Fruit fly (Drosophila melanogaster) whole organism, embryonic: ENCODE measurements around the gene Hydr2.

ENCODE experiments used
- Adf1 ChIP-seq: fragments of 200-800 bp; sonication (Bioruptor generic); IDR thresholded peaks from 2 replicates; pipeline ENCODE4 v1.3.6; 2022; ENCODE audit warnings: missing biosample characterization, missing genetic modification characterization
- CG10431 ChIP-seq: fragments of 200-800 bp; sonication (Bioruptor generic); optimal IDR thresholded peaks from 3 replicates; lab custom pipeline; 2018; ENCODE audit warnings: missing biosample characterization, mild to moderate bottlenecking, missing genetic modification characterization
- CG12071 ChIP-seq: fragments of 200-800 bp; sonication (Bioruptor generic); optimal IDR thresholded peaks from 3 replicates; lab custom pipeline; 2018; ENCODE audit warnings: missing biosample characterization, mild to moderate bottlenecking, missing genetic modification characterization
- CG13624 ChIP-seq: fragments of 200-800 bp; sonication (Bioruptor generic); optimal IDR thresholded peaks from 2 replicates; lab custom pipeline; 2016; ENCODE audit warnings: missing biosample characterization, missing genetic modification characterization
- CG16813 ChIP-seq: fragments of 200-800 bp; sonication (Bioruptor generic); IDR thresholded peaks from 3 replicates; pipeline ENCODE4 v1.3.6; 2022; ENCODE audit warnings: missing biosample characterization, missing genetic modification characterization; ENCODE audit not compliant: partially characterized antibody
- CG18262 ChIP-seq: fragments of 200-800 bp; optimal IDR thresholded peaks from 3 replicates; lab custom pipeline; 2019; ENCODE audit warnings: missing biosample characterization, mild to moderate bottlenecking, missing genetic modification characterization, moderate library complexity
- CG2199 ChIP-seq: fragments of 200-800 bp; sonication (Bioruptor generic); IDR thresholded peaks from 3 replicates; pipeline ENCODE4 v1.3.6; 2022; ENCODE audit warnings: missing biosample characterization, missing genetic modification characterization
- CG3281 ChIP-seq: fragments of 200-800 bp; sonication (Bioruptor generic); optimal IDR thresholded peaks from 3 replicates; lab custom pipeline; 2017; ENCODE audit warnings: missing biosample characterization, mild to moderate bottlenecking, missing genetic modification characterization
- CG33557 ChIP-seq: fragments of 200-800 bp; sonication (Bioruptor generic); optimal IDR thresholded peaks from 2 replicates; lab custom pipeline; 2019; ENCODE audit warnings: missing biosample characterization, mild to moderate bottlenecking, missing genetic modification characterization, moderate library complexity
- CG6654 ChIP-seq: fragments of 200-800 bp; sonication (Bioruptor generic); optimal IDR thresholded peaks from 2 replicates; lab custom pipeline; 2017; ENCODE audit warnings: missing biosample characterization, mild to moderate bottlenecking, missing genetic modification characterization
- CG6689 ChIP-seq: fragments of 200-800 bp; sonication (Bioruptor generic); IDR thresholded peaks from 2 replicates; pipeline ENCODE4 v1.3.6; 2022; ENCODE audit warnings: missing biosample characterization, missing genetic modification characterization
- CG7987 ChIP-seq: fragments of 200-800 bp; sonication (Bioruptor generic); optimal IDR thresholded peaks from 2 replicates; lab custom pipeline; 2018; ENCODE audit warnings: missing biosample characterization, mild to moderate bottlenecking, missing genetic modification characterization, moderate library complexity
- CG8089 ChIP-seq: fragments of 200-800 bp; sonication (Bioruptor generic); optimal IDR thresholded peaks from 3 replicates; lab custom pipeline; 2016; ENCODE audit warnings: missing biosample characterization, missing genetic modification characterization
- CG9215 ChIP-seq: fragments of 200-800 bp; sonication (Bioruptor generic); IDR thresholded peaks from 2 replicates; pipeline ENCODE4 v1.3.6; 2022; ENCODE audit warnings: missing biosample characterization, missing genetic modification characterization
- CG9727 ChIP-seq: fragments of 200-800 bp; sonication (Bioruptor generic); optimal IDR thresholded peaks from 3 replicates; lab custom pipeline; 2017; ENCODE audit warnings: missing biosample characterization, mild to moderate bottlenecking, missing genetic modification characterization
- CTCF ChIP-seq: fragments of 200-800 bp; sonication (Bioruptor generic); optimal IDR thresholded peaks from 2 replicates; lab custom pipeline; 2017; ENCODE audit warnings: missing biosample characterization, mild to moderate bottlenecking, missing genetic modification characterization, moderate library complexity
- CoRest ChIP-seq: fragments of 200-800 bp; sonication (Bioruptor generic); optimal IDR thresholded peaks from 3 replicates; lab custom pipeline; 2018; ENCODE audit warnings: missing biosample characterization, mild to moderate bottlenecking, missing genetic modification characterization, moderate library complexity
- D19A ChIP-seq: fragments of 200-800 bp; optimal IDR thresholded peaks from 3 replicates; lab custom pipeline; 2019; ENCODE audit warnings: missing biosample characterization, mild to moderate bottlenecking, missing genetic modification characterization, moderate library complexity
- Dbx ChIP-seq: fragments of 200-800 bp; sonication (Bioruptor generic); IDR thresholded peaks from 3 replicates; pipeline ENCODE4 v1.3.6; 2022; ENCODE audit warnings: missing biosample characterization, missing genetic modification characterization
- H2.0 ChIP-seq: fragments of 200-800 bp; sonication (Bioruptor generic); IDR thresholded peaks from 2 replicates; pipeline ENCODE4 v1.3.6; 2022; ENCODE audit warnings: missing biosample characterization, missing genetic modification characterization
- Kr ChIP-seq: fragments of 200-800 bp; sonication (Bioruptor generic); optimal IDR thresholded peaks from 2 replicates; lab custom pipeline; 2017; ENCODE audit warnings: missing biosample characterization, mild to moderate bottlenecking, missing genetic modification characterization
- Med ChIP-seq: fragments of 200-800 bp; sonication (Bioruptor generic); peaks from one replicate; lab custom pipeline; 2016; ENCODE audit warnings: missing biosample characterization, missing genetic modification characterization, mild to moderate bottlenecking, inconsistent platforms, moderate library complexity
- NK7.1 ChIP-seq: fragments of 200-800 bp; sonication (Bioruptor generic); optimal IDR thresholded peaks from 3 replicates; lab custom pipeline; 2016; ENCODE audit warnings: missing biosample characterization, missing genetic modification characterization
- NfI ChIP-seq: fragments of 200-800 bp; sonication (Bioruptor generic); optimal IDR thresholded peaks from 3 replicates; lab custom pipeline; 2018; ENCODE audit warnings: missing biosample characterization, mild to moderate bottlenecking, missing genetic modification characterization, moderate library complexity
- Opbp ChIP-seq: fragments of 200-800 bp; sonication (Bioruptor generic); IDR thresholded peaks from 3 replicates; pipeline ENCODE4 v1.3.6; 2022; ENCODE audit warnings: missing biosample characterization, missing genetic modification characterization; ENCODE audit not compliant: partially characterized antibody
- Poxn ChIP-seq: fragments of 200-800 bp; sonication (Bioruptor generic); IDR thresholded peaks from 2 replicates; pipeline ENCODE4 v1.3.6; 2022; ENCODE audit warnings: missing biosample characterization, missing genetic modification characterization
- Sox102F ChIP-seq: fragments of 200-800 bp; sonication (Bioruptor generic); optimal IDR thresholded peaks from 2 replicates; lab custom pipeline; 2018; ENCODE audit warnings: missing biosample characterization, mild to moderate bottlenecking, missing genetic modification characterization, moderate library complexity
- bsh ChIP-seq, 2 experiments: fragments of 200-800 bp; sonication (Bioruptor generic); optimal IDR thresholded peaks; 2 replicates each; lab custom pipeline; 2017 to 2018; ENCODE audit warnings: mild to moderate bottlenecking in 2 of 2, missing biosample characterization in 2 of 2, missing genetic modification characterization in 2 of 2, moderate library complexity in 1 of 2
- crc ChIP-seq: fragments of 200-800 bp; sonication (Bioruptor generic); optimal IDR thresholded peaks from 2 replicates; lab custom pipeline; 2016; ENCODE audit warnings: missing biosample characterization, missing genetic modification characterization
- cwo ChIP-seq: fragments of 200-800 bp; sonication (Bioruptor generic); optimal IDR thresholded peaks from 3 replicates; lab custom pipeline; 2017; ENCODE audit warnings: missing biosample characterization, missing genetic modification characterization, mild to moderate bottlenecking, moderate library complexity, missing genetic modification reagents
- dmrt11E ChIP-seq: fragments of 200-800 bp; sonication (Bioruptor generic); optimal IDR thresholded peaks from 3 replicates; lab custom pipeline; 2018; ENCODE audit warnings: missing biosample characterization, mild to moderate bottlenecking, missing genetic modification characterization, moderate library complexity
- gce ChIP-seq: fragments of 200-800 bp; sonication (Bioruptor generic); IDR thresholded peaks from 3 replicates; pipeline ENCODE4 v1.3.6; 2022; ENCODE audit warnings: missing biosample characterization, missing genetic modification characterization
- hb ChIP-seq: fragments of 200-800 bp; sonication (Bioruptor generic); IDR thresholded peaks from 3 replicates; pipeline ENCODE4 v1.3.6; 2022; ENCODE audit warnings: missing biosample characterization, missing genetic modification characterization; ENCODE audit not compliant: partially characterized antibody
- kni ChIP-seq: fragments of 200-800 bp; sonication (Bioruptor generic); optimal IDR thresholded peaks from 3 replicates; lab custom pipeline; 2017; ENCODE audit warnings: mild to moderate bottlenecking, missing biosample characterization, missing genetic modification reagents, missing genetic modification characterization
- lab ChIP-seq: fragments of 200-800 bp; sonication (Bioruptor generic); optimal IDR thresholded peaks from 3 replicates; lab custom pipeline; 2017; ENCODE audit warnings: missing biosample characterization, missing genetic modification characterization, mild to moderate bottlenecking, moderate library complexity, missing genetic modification reagents
- lola ChIP-seq, 3 experiments: fragments of >200 bp in 2 of 3; fragments of 200-800 bp in 1 of 3; sonication (Bioruptor generic) in 1 of 3; optimal IDR thresholded peaks; 2 replicates each; lab custom pipeline; 2017 to 2019; ENCODE audit warnings: missing biosample characterization in 3 of 3, missing genetic modification characterization in 3 of 3, mild to moderate bottlenecking in 1 of 3, moderate library complexity in 1 of 3
- nerfin-1 ChIP-seq: fragments of 200-800 bp; sonication (Bioruptor generic); optimal IDR thresholded peaks from 3 replicates; lab custom pipeline; 2019; ENCODE audit warnings: missing biosample characterization, mild to moderate bottlenecking, missing genetic modification characterization, moderate library complexity
- oc ChIP-seq: fragments of 200-800 bp; sonication (Bioruptor generic); optimal IDR thresholded peaks from 2 replicates; lab custom pipeline; 2018; ENCODE audit warnings: missing biosample characterization, mild to moderate bottlenecking, missing genetic modification characterization, moderate library complexity
- odd ChIP-seq: fragments of 200-800 bp; sonication (Bioruptor generic); optimal IDR thresholded peaks from 2 replicates; lab custom pipeline; 2017; ENCODE audit warnings: missing biosample characterization, mild to moderate bottlenecking, missing genetic modification characterization
- phol ChIP-seq: fragments of 200-800 bp; sonication (Bioruptor generic); optimal IDR thresholded peaks from 3 replicates; lab custom pipeline; 2018; ENCODE audit warnings: missing biosample characterization, mild to moderate bottlenecking, missing genetic modification characterization, moderate library complexity
- pros ChIP-seq: fragments of 200-800 bp; sonication (Bioruptor generic); optimal IDR thresholded peaks from 3 replicates; lab custom pipeline; 2019; ENCODE audit warnings: missing biosample characterization, mild to moderate bottlenecking, missing genetic modification characterization, moderate library complexity
- sens ChIP-seq: fragments of 200-800 bp; sonication (Bioruptor generic); peaks from one replicate; lab custom pipeline; 2016; ENCODE audit warnings: missing biosample characterization, missing genetic modification characterization
- sug ChIP-seq: fragments of 200-800 bp; optimal IDR thresholded peaks from 2 replicates; lab custom pipeline; 2019; ENCODE audit warnings: missing biosample characterization, mild to moderate bottlenecking, missing genetic modification characterization, moderate library complexity
- unc-4 ChIP-seq: fragments of 200-800 bp; sonication (Bioruptor generic); IDR thresholded peaks from 2 replicates; pipeline ENCODE4 v1.3.6; 2022; ENCODE audit warnings: missing biosample characterization, missing genetic modification characterization; ENCODE audit not compliant: partially characterized antibody
- vfl ChIP-seq: fragments of 200-800 bp; sonication (Bioruptor generic); optimal IDR thresholded peaks from 2 replicates; lab custom pipeline; 2016; ENCODE audit warnings: missing biosample characterization, missing genetic modification characterization
- vvl ChIP-seq: fragments of 200-800 bp; sonication (Bioruptor generic); IDR thresholded peaks from 2 replicates; pipeline ENCODE4 v1.3.6; 2022; ENCODE audit warnings: missing biosample characterization, missing genetic modification characterization

Gene Hydr2

DNA sequence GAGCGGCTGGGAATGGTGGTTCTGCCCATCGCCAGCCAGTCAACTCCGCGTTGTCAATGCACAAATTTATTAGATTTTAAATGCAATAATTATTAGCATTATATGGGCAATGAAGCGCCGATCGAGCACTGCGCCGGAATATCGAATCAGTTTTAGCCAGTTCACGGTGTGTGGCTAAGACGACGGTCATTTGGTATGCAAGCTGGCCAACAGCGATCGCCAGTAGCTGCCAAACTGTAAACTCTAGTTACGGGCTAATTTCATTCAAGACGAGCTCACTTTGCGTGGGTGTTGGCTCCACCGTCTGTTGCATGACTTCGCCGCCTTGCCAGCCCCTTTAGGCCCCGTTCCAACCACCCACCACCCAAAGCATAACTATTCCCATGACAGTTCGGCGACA lies 7.6 kb upstream of the Hydr2 start:
- TF ChIP-seq vfl (GFP tag; lab: Kevin White, UChicago) (no peak), vvl (GFP tag; lab: Robert Waterston, UW) (peak; percentile 73; the same call in 1 of the 2 replicates), Adf1 (GFP tag; lab: Robert Waterston, UW) (no peak), CG6654 (GFP tag; lab: Kevin White, UChicago) (peak; percentile 68), Med (peak; percentile 54), Poxn (GFP tag; lab: Robert Waterston, UW) (no peak)
- TF ChIP-seq, all 482 proteins: peak for 3

DNA sequence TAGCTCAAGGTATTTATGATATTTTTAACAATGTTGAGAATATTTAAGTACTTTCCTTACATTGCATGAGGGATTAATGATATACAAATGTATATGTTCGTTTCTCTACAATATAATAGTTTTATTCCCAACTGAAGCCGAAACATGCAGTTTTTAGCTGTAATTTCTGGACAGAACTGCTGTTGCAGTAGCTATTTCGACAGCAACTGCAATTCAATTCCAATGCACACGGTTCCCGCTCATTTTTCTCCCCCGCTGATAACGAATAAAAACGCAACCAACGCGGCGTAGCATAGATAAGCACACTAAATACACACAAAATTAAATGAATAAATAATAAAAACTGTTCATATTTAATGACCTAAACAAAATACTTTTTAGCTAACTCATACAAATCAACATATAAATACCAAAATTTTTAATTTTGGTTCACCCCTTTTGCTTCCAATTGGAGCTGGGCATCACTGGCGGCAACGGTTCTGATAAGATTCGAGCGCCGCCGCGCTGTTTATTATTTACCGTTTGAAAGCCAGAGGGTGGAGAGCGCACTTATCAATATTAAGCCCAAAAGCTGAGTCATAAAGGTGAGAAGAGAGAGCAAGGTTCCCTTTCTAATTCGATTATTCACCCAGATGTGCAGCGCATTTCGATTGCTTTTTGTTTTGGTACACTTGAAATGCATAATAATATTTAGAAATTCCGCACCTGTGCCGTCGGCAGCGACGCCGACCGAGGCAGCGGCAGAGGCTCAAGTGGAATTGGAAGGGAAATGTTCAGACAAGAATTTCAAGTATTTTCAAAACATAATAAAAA lies 5.0 kb upstream of the Hydr2 start:
- TF ChIP-seq CG9727 (GFP tag; lab: Kevin White, UChicago) (peak; percentile 22), CG3281 (peak; percentile 19), D19A (tag; lab: Kevin White, UChicago) (peak; percentile 22), nerfin-1 (tag; lab: Kevin White, UChicago) (no peak), CG18262 (tag; lab: Kevin White, UChicago) (peak; percentile 46), CG6689 (GFP tag; lab: Robert Waterston, UW) (peak; percentile 27; the same call in 1 of the 2 replicates), dmrt11E (tag; lab: Kevin White, UChicago) (peak; percentile 15), CTCF (peak; percentile 32), pros (GFP tag; lab: Kevin White, UChicago) (no peak), gce (GFP tag; lab: Robert Waterston, UW) (0 out of 3 replicates have a peak, but pooled peaks have one; percentile 30), odd (GFP tag; lab: Kevin White, UChicago) (peak; percentile 28), phol (tag; lab: Kevin White, UChicago) (peak; percentile 9), CG12071 (GFP tag; lab: Kevin White, UChicago) (peak; percentile 26), CG16813 (GFP tag; lab: Robert Waterston, UW) (0 out of 3 replicates have a peak, but pooled peaks have one; percentile 8), kni (peak; percentile 45), lola (GFP tag; optimal IDR thresholded peaks at IDR 0.05; lab: Kevin White, UChicago) (peak in 1 of 3 experiments; percentile 47), CG2199 (GFP tag; lab: Robert Waterston, UW) (peak; percentile 96), NK7.1 (no peak), H2.0 (GFP tag; lab: Robert Waterston, UW) (peak; percentile 42; the same call in 1 of the 2 replicates), lab (GFP tag; lab: Kevin White, UChicago) (peak; percentile 55), NfI (GFP tag; lab: Kevin White, UChicago) (peak; percentile 2), hb (no peak), sug (peak; percentile 24), CG10431 (GFP tag; lab: Kevin White, UChicago) (peak; percentile 16), crc (no peak), Sox102F (GFP tag; lab: Kevin White, UChicago) (peak; percentile 16), CG9215 (GFP tag; lab: Robert Waterston, UW) (no peak), cwo (GFP tag; lab: Kevin White, UChicago) (no peak), Kr (GFP tag; lab: Kevin White, UChicago) (peak; percentile 96), Opbp (GFP tag; lab: Robert Waterston, UW) (no peak), CG7987 (peak; percentile 18), oc (peak; percentile 6), Dbx (0 out of 3 replicates have a peak, but pooled peaks have one; percentile 23), CG13624 (no peak), CoRest (peak; percentile 16), unc-4 (GFP tag; lab: Robert Waterston, UW) (no peak), bsh (GFP tag; optimal IDR thresholded peaks at IDR 0.05; lab: Kevin White, UChicago) (peak in 1 of 2 experiments; percentile 36), CG8089 (no peak), CG33557 (GFP tag; lab: Kevin White, UChicago) (peak; percentile 14), sens (GFP tag; lab: Kevin White, UChicago) (peak; percentile 84)
